Fruit fly (Drosophila melanogaster): Measurements from ENCODE around the gene CG13606.

The CG13606 gene

dm6 chr3R:24188619-24189018, 16.2 kb downstream of the CG13606 start, which contains the start of gene CG5515 (continued):
- TF ChIP-seq Mad (GFP tag; optimal IDR thresholded peaks at IDR 0.05) (peak; percentile 81), mirr (GFP tag; optimal IDR thresholded peaks at IDR 0.05) (peak; percentile 62), maf-S (GFP tag; optimal IDR thresholded peaks at IDR 0.05) (peak; percentile 65), H15 (GFP tag; IDR thresholded peaks at IDR 0.05) (peak; percentile 86), lbe (GFP tag; optimal IDR thresholded peaks at IDR 0.05) (peak; percentile 75), ato (GFP tag; IDR thresholded peaks at IDR 0.05; ENCODE audit: partially characterized antibody) (peak; percentile 43; the same call in 1 of the 2 replicates), vvl (GFP tag; IDR thresholded peaks at IDR 0.05) (peak; percentile 87), CG7372 (GFP tag; IDR thresholded peaks at IDR 0.05) (peak; percentile 80), CG4328 (GFP tag; optimal IDR thresholded peaks at IDR 0.05) (no peak), CG15073 (GFP tag; optimal IDR thresholded peaks at IDR 0.05) (no peak), CG10147 (GFP tag; optimal IDR thresholded peaks at IDR 0.05) (no peak), Lpt (GFP tag; optimal IDR thresholded peaks at IDR 0.05) (no peak), ci (GFP tag; IDR thresholded peaks at IDR 0.05) (peak; percentile 91), slp2 (GFP tag; optimal IDR thresholded peaks at IDR 0.05) (peak; percentile 40), Gug (GFP tag; IDR thresholded peaks at IDR 0.05) (peak; percentile 27; the same call in 1 of the 4 replicates), CG10979 (tag; optimal IDR thresholded peaks at IDR 0.05) (peak; percentile 84), vfl (GFP tag; optimal IDR thresholded peaks at IDR 0.05) (peak; percentile 47), CG1647 (GFP tag; optimal IDR thresholded peaks at IDR 0.05) (peak; percentile 68), Opbp (GFP tag; IDR thresholded peaks at IDR 0.05; ENCODE audit: partially characterized antibody) (peak; percentile 69), wor (GFP tag; IDR thresholded peaks at IDR 0.05) (peak; percentile 90), CG7839 (tag; optimal IDR thresholded peaks at IDR 0.05) (peak; percentile 64), peb (GFP tag; IDR thresholded peaks at IDR 0.05) (peak; percentile 49), CG7556 (GFP tag; optimal IDR thresholded peaks at IDR 0.05) (peak; percentile 37), otp (GFP tag; IDR thresholded peaks at IDR 0.05) (peak; percentile 29; the same call in 1 of the 3 replicates), CG1832 (GFP tag; optimal IDR thresholded peaks at IDR 0.05) (no peak), CG33557 (GFP tag; optimal IDR thresholded peaks at IDR 0.05) (peak; percentile 36), CG3407 (GFP tag; optimal IDR thresholded peaks at IDR 0.05) (peak; percentile 36), CG8359 (GFP tag; optimal IDR thresholded peaks at IDR 0.05; ENCODE audit: borderline replicate concordance) (no peak), kay (GFP tag; optimal IDR thresholded peaks at IDR 0.05) (peak; percentile 3), dati (GFP tag; IDR thresholded peaks at IDR 0.05) (no peak), CG11723 (GFP tag; optimal IDR thresholded peaks at IDR 0.05) (peak; percentile 51), Camta (GFP tag; optimal IDR thresholded peaks at IDR 0.05) (no peak), CG12071 (GFP tag; optimal IDR thresholded peaks at IDR 0.05) (no peak), CG4282 (GFP tag; optimal IDR thresholded peaks at IDR 0.05) (peak; percentile 78), CG14710 (tag; optimal IDR thresholded peaks at IDR 0.05) (peak; percentile 84), CG12299 (tag; optimal IDR thresholded peaks at IDR 0.05) (peak; percentile 28), repo (GFP tag; optimal IDR thresholded peaks at IDR 0.05) (peak; percentile 54), sd (tag; optimal IDR thresholded peaks at IDR 0.05) (peak; percentile 50), E2f1 (GFP tag; IDR thresholded peaks at IDR 0.05) (peak; percentile 75), CG34376 (GFP tag; optimal IDR thresholded peaks at IDR 0.05) (no peak), bsh (GFP tag; optimal IDR thresholded peaks at IDR 0.05) (peak in 1 of 2 experiments; percentile 68), gce (GFP tag; IDR thresholded peaks at IDR 0.05) (peak; percentile 38; the same call in 1 of the 3 replicates), CTCF (GFP tag; optimal IDR thresholded peaks at IDR 0.05) (no peak), inv (GFP tag; IDR thresholded peaks at IDR 0.05; ENCODE audit: partially characterized antibody) (peak; percentile 81), CG18262 (tag; optimal IDR thresholded peaks at IDR 0.05) (peak; percentile 64), Neu2 (GFP tag; optimal IDR thresholded peaks at IDR 0.05; ENCODE audit: borderline replicate concordance) (no peak), D19B (GFP tag; optimal IDR thresholded peaks at IDR 0.05) (peak; percentile 12), CG13424 (tag; optimal IDR thresholded peaks at IDR 0.05) (peak; percentile 95), crc (GFP tag; optimal IDR thresholded peaks at IDR 0.05) (no peak), grau (tag; optimal IDR thresholded peaks at IDR 0.05) (peak; percentile 77), Fer3 (tag; optimal IDR thresholded peaks at IDR 0.05) (peak; percentile 48)

Measured in whole organism, embryonic.